Worm (Caenorhabditis elegans) whole organism, young adult: Measurements from ENCODE around the gene F37A4.4.

Experiments
- B0261.1 ChIP-seq: sonication (generic microtip); optimal IDR thresholded peaks from 2 replicates; lab custom pipeline; 2016; ENCODE audit warnings: mild to moderate bottlenecking, missing genetic modification characterization, moderate library complexity, missing compliant biosample characterization
- B0336.3 ChIP-seq: fragments of 200-800 bp; sonication (Bioruptor generic); IDR thresholded peaks from 2 replicates; pipeline ENCODE4 v1.3.6; 2022; ENCODE audit warnings: missing genetic modification characterization, missing compliant biosample characterization
- D2030.7 ChIP-seq: fragments of 200-800 bp; sonication (Bioruptor generic); IDR thresholded peaks from 2 replicates; pipeline ENCODE4 v1.3.6; 2022; ENCODE audit warnings: missing genetic modification reagents, missing genetic modification characterization, missing compliant biosample characterization
- F23B12.7 ChIP-seq: sonication (generic microtip); optimal IDR thresholded peaks from 2 replicates; lab custom pipeline; 2017; ENCODE audit warnings: missing genetic modification characterization, mild to moderate bottlenecking, missing compliant biosample characterization, antibody characterized with exemption, moderate library complexity; ENCODE audit not compliant: insufficient read depth
- F37B4.10 ChIP-seq: fragments of 200-800 bp; sonication (Bioruptor generic); IDR thresholded peaks from 2 replicates; pipeline ENCODE4 v1.3.6; 2022; ENCODE audit warnings: missing genetic modification characterization, missing compliant biosample characterization
- F55B11.4 ChIP-seq: sonication (generic microtip); optimal IDR thresholded peaks from 2 replicates; lab custom pipeline; 2016; ENCODE audit warnings: missing compliant biosample characterization, missing genetic modification characterization, borderline replicate concordance; ENCODE audit not compliant: insufficient read depth
- K11D2.4 ChIP-seq: fragments of 200-800 bp; sonication (Bioruptor generic); IDR thresholded peaks from 2 replicates; pipeline ENCODE4 v1.3.6; 2022; ENCODE audit warnings: missing genetic modification reagents, missing genetic modification characterization, missing compliant biosample characterization
- Y53F4B.3 ChIP-seq: fragments of 200-800 bp; sonication (Bioruptor generic); IDR thresholded peaks from 2 replicates; pipeline ENCODE4 v1.3.6; 2022; ENCODE audit warnings: missing genetic modification reagents, missing genetic modification characterization, missing compliant biosample characterization
- Y95B8A.8 ChIP-seq: fragments of 200-800 bp; sonication (Bioruptor generic); IDR thresholded peaks from 2 replicates; pipeline ENCODE4 v1.3.6; 2022; ENCODE audit warnings: missing genetic modification reagents, missing genetic modification characterization, missing compliant biosample characterization
- ama-1 ChIP-seq, 3 experiments: fragments of 150-350 bp in 1 of 3; sonication (generic microtip) in 2 of 3; optimal IDR thresholded peaks; 2 replicates each; lab custom pipeline; 2014 to 2018; ENCODE audit warnings: missing biosample characterization in 2 of 3, missing genetic modification characterization in 2 of 3, missing genetic modification reagents in 2 of 3
- aptf-3 ChIP-seq: fragments of 200-800 bp; sonication (Bioruptor generic); IDR thresholded peaks from 2 replicates; pipeline ENCODE4 v1.3.6; 2022; ENCODE audit warnings: missing genetic modification characterization, missing compliant biosample characterization
- atf-7 ChIP-seq: sonication (generic microtip); optimal IDR thresholded peaks from 2 replicates; lab custom pipeline; 2017; ENCODE audit warnings: mild to moderate bottlenecking, missing genetic modification characterization, missing compliant biosample characterization
- attf-5 ChIP-seq: fragments of 200-800 bp; sonication (Bioruptor generic); optimal IDR thresholded peaks from 2 replicates; lab custom pipeline; 2018; ENCODE audit warnings: mild to moderate bottlenecking, missing genetic modification characterization, missing compliant biosample characterization
- attf-6 ChIP-seq: fragments of 200-800 bp; sonication (Bioruptor generic); IDR thresholded peaks from 2 replicates; pipeline ENCODE4 v1.3.6; 2022; ENCODE audit warnings: missing genetic modification reagents, missing genetic modification characterization, missing compliant biosample characterization
- cebp-1 ChIP-seq, 2 experiments: fragments of 200-800 bp in 1 of 2; sonication (Bioruptor generic) in 1 of 2; sonication (generic microtip) in 1 of 2; IDR thresholded peaks in 1 of 2; optimal IDR thresholded peaks in 1 of 2; 2 replicates each; pipeline versions ENCODE4 v1.3.6 to Lab custom; 2017 to 2022; ENCODE audit warnings: missing compliant biosample characterization in 2 of 2, missing genetic modification characterization in 2 of 2, mild to moderate bottlenecking in 1 of 2, missing genetic modification reagents in 1 of 2, moderate library complexity in 1 of 2
- ceh-58 ChIP-seq: fragments of 200-800 bp; sonication (Bioruptor generic); IDR thresholded peaks from 2 replicates; pipeline ENCODE4 v1.3.6; 2022; ENCODE audit warnings: missing genetic modification characterization, missing compliant biosample characterization
- chd-7 ChIP-seq: sonication (generic microtip); optimal IDR thresholded peaks from 2 replicates; lab custom pipeline; 2016; ENCODE audit warnings: mild to moderate bottlenecking, missing genetic modification characterization, moderate library complexity, missing compliant biosample characterization
- die-1 ChIP-seq: sonication (generic microtip); optimal IDR thresholded peaks from 2 replicates; lab custom pipeline; 2016; ENCODE audit warnings: missing genotype, mild to moderate bottlenecking, missing genetic modification characterization, missing compliant biosample characterization
- efl-1 ChIP-seq: fragments of 150-350 bp; optimal IDR thresholded peaks from 2 replicates; lab custom pipeline; 2014; ENCODE audit warnings: missing biosample characterization, missing genetic modification reagents, missing genetic modification characterization
- egl-18 ChIP-seq: fragments of 200-800 bp; sonication (Bioruptor generic); IDR thresholded peaks from 2 replicates; pipeline ENCODE4 v1.3.6; 2022; ENCODE audit warnings: missing genetic modification reagents, missing genetic modification characterization, missing compliant biosample characterization
- ekl-4 ChIP-seq: fragments of 200-800 bp; sonication (Bioruptor generic); IDR thresholded peaks from 2 replicates; pipeline ENCODE4 v1.3.6; 2022; ENCODE audit warnings: missing genetic modification reagents, missing genetic modification characterization, missing compliant biosample characterization
- fkh-3 ChIP-seq: sonication (generic microtip); optimal IDR thresholded peaks from 2 replicates; lab custom pipeline; 2016; ENCODE audit warnings: mild to moderate bottlenecking, missing genetic modification characterization, missing compliant biosample characterization
- him-1 ChIP-seq: sonication (generic microtip); optimal IDR thresholded peaks from 2 replicates; lab custom pipeline; 2016; ENCODE audit warnings: missing genotype, missing genetic modification reagents, missing genetic modification characterization, missing compliant biosample characterization
- hlh-12 ChIP-seq: sonication (generic microtip); optimal IDR thresholded peaks from 2 replicates; lab custom pipeline; 2016; ENCODE audit warnings: missing genetic modification characterization, missing compliant biosample characterization
- hmg-20 ChIP-seq: fragments of 200-800 bp; sonication (Bioruptor generic); IDR thresholded peaks from 2 replicates; pipeline ENCODE4 v1.3.6; 2022; ENCODE audit warnings: missing genetic modification reagents, missing genetic modification characterization, missing compliant biosample characterization
- let-607 ChIP-seq, 2 experiments: fragments of 200-800 bp in 1 of 2; sonication (Bioruptor generic) in 1 of 2; sonication (generic microtip) in 1 of 2; optimal IDR thresholded peaks; 2 replicates each; lab custom pipeline; 2016 to 2018; ENCODE audit warnings: mild to moderate bottlenecking in 2 of 2, missing compliant biosample characterization in 2 of 2, missing genetic modification characterization in 2 of 2, moderate library complexity in 2 of 2, missing genotype in 1 of 2
- lin-40 ChIP-seq: sonication (generic microtip); optimal IDR thresholded peaks from 2 replicates; lab custom pipeline; 2016; ENCODE audit warnings: missing genetic modification characterization, mild to moderate bottlenecking, missing compliant biosample characterization, missing genotype, missing genetic modification reagents
- nhr-179 ChIP-seq: sonication (generic microtip); optimal IDR thresholded peaks from 2 replicates; lab custom pipeline; 2016; ENCODE audit warnings: mild to moderate bottlenecking, missing genetic modification characterization, missing compliant biosample characterization
- nhr-27 ChIP-seq: fragments of 200-800 bp; sonication (Bioruptor generic); optimal IDR thresholded peaks from 2 replicates; lab custom pipeline; 2018; ENCODE audit warnings: mild to moderate bottlenecking, missing genetic modification characterization, moderate library complexity, missing compliant biosample characterization
- nhr-80 ChIP-seq: sonication (generic microtip); optimal IDR thresholded peaks from 2 replicates; lab custom pipeline; 2016; ENCODE audit warnings: missing genetic modification characterization, missing compliant biosample characterization
- nhr-90 ChIP-seq: sonication (generic microtip); optimal IDR thresholded peaks from 2 replicates; lab custom pipeline; 2016; ENCODE audit warnings: missing genotype, mild to moderate bottlenecking, missing genetic modification characterization, missing compliant biosample characterization
- repo-1 ChIP-seq: sonication (generic microtip); optimal IDR thresholded peaks from 2 replicates; lab custom pipeline; 2017; ENCODE audit warnings: mild to moderate bottlenecking, missing genetic modification characterization, missing compliant biosample characterization
- snpc-1.3 ChIP-seq: sonication (generic microtip); optimal IDR thresholded peaks from 2 replicates; lab custom pipeline; 2017; ENCODE audit warnings: missing genetic modification characterization, mild to moderate bottlenecking, missing compliant biosample characterization, antibody characterized with exemption, moderate library complexity, missing genotype, missing genetic modification reagents; ENCODE audit not compliant: insufficient read depth
- somi-1 ChIP-seq: fragments of 200-800 bp; sonication (Bioruptor generic); optimal IDR thresholded peaks from 2 replicates; lab custom pipeline; 2018; ENCODE audit warnings: mild to moderate bottlenecking, missing genetic modification characterization, missing compliant biosample characterization
- sptf-2 ChIP-seq: fragments of 200-800 bp; sonication (Bioruptor generic); optimal IDR thresholded peaks from 2 replicates; lab custom pipeline; 2018; ENCODE audit warnings: mild to moderate bottlenecking, missing genetic modification characterization, missing compliant biosample characterization
- unc-130 ChIP-seq: sonication (generic microtip); optimal IDR thresholded peaks from 2 replicates; lab custom pipeline; 2016; ENCODE audit warnings: missing genetic modification reagents, missing genetic modification characterization, missing compliant biosample characterization
- zim-3 ChIP-seq: sonication (generic microtip); optimal IDR thresholded peaks from 2 replicates; lab custom pipeline; 2017; ENCODE audit warnings: mild to moderate bottlenecking, missing genetic modification characterization, moderate library complexity, missing compliant biosample characterization
- ztf-26 ChIP-seq: sonication (generic microtip); optimal IDR thresholded peaks from 2 replicates; lab custom pipeline; 2017; ENCODE audit warnings: missing genetic modification characterization, missing compliant biosample characterization
- ztf-28 ChIP-seq: fragments of 200-800 bp; sonication (Bioruptor generic); IDR thresholded peaks from 2 replicates; pipeline ENCODE4 v1.3.6; 2022; ENCODE audit warnings: missing genetic modification reagents, missing genetic modification characterization, missing compliant biosample characterization

Gene F37A4.4

ce11 chrIII:6713266-6713665, at the start of gene F37A4.4:
Gene F37A4.4 (plus strand): TSS chrIII:6713566.
- TF ChIP-seq nhr-90 (no peak), K11D2.4 (GFP tag; lab: Robert Waterston, UW) (no peak), ekl-4 (GFP tag; lab: Robert Waterston, UW) (no peak), die-1 (tag; lab: Kevin White, UChicago) (no peak), Y53F4B.3 (GFP tag; lab: Robert Waterston, UW) (no peak), B0261.1 (tag; lab: Kevin White, UChicago) (no peak), hmg-20 (GFP tag; lab: Robert Waterston, UW) (no peak), repo-1 (tag; lab: Kevin White, UChicago) (no peak), nhr-27 (tag; lab: Kevin White, UChicago) (no peak), let-607 (tag; optimal IDR thresholded peaks at IDR 0.05; lab: Kevin White, UChicago) (no peak), him-1 (no peak), ztf-26 (no peak), Y95B8A.8 (GFP tag; lab: Robert Waterston, UW) (no peak), atf-7 (tag; lab: Kevin White, UChicago) (no peak)

- TF ChIP-seq snpc-1.3 (tag; lab: Kevin White, UChicago) (no peak), D2030.7 (no peak), ztf-28 (GFP tag; lab: Robert Waterston, UW) (no peak), F55B11.4 (tag; lab: Kevin White, UChicago) (no peak)
Measured at ce11 chrIII:6670737-6671242, 42.6 kb upstream of the F37A4.4 start.

ce11 chrIII:6675460-6675859, 37.9 kb upstream of the F37A4.4 start, which contains the start of gene rbf-1:
Gene rbf-1 (plus strand): TSS chrIII:6675760.
- no peak for TF ChIP-seq F37B4.10 (GFP tag; lab: Robert Waterston, UW)
- no peak for TF ChIP-seq somi-1 (GFP tag; lab: Kevin White, UChicago)
- TF ChIP-seq aptf-3 (GFP tag; lab: Robert Waterston, UW) = no peak
- TF ChIP-seq attf-5 = no peak
- no peak for TF ChIP-seq nhr-27 (tag; lab: Kevin White, UChicago)
- no peak for TF ChIP-seq B0336.3
- TF ChIP-seq attf-6 = no peak
- TF ChIP-seq, all 124 proteins: peak for 0

- TF ChIP-seq chd-7 (no peak), egl-18 (GFP tag; lab: Robert Waterston, UW) (no peak), snpc-1.3 (tag; lab: Kevin White, UChicago) (no peak), ekl-4 (GFP tag; lab: Robert Waterston, UW) (no peak), unc-130 (GFP tag; lab: Kevin White, UChicago) (no peak), cebp-1 (GFP tag; IDR thresholded peaks at IDR 0.05; lab: Robert Waterston, UW) (no peak), cebp-1 (tag; optimal IDR thresholded peaks at IDR 0.05; lab: Kevin White, UChicago) (no peak), ama-1 (optimal IDR thresholded peaks at IDR 0.05; lab: Kevin White, UChicago) (no peak), ama-1 (GFP tag; optimal IDR thresholded peaks at IDR 0.05; lab: Kevin White, UChicago) (no peak), sptf-2 (GFP tag; lab: Kevin White, UChicago) (no peak)
Measured at ce11 chrIII:6677304-6677703, 36.1 kb upstream of the F37A4.4 start.

ce11 chrIII:6679323-6679722, 34.0 kb upstream of the F37A4.4 start:
- TF ChIP-seq efl-1 (GFP tag; lab: Kevin White, UChicago) (no peak), ceh-58 (GFP tag; lab: Robert Waterston, UW) (no peak), hlh-12 (tag; lab: Kevin White, UChicago) (no peak), nhr-179 (tag; lab: Kevin White, UChicago) (no peak), F23B12.7 (tag; lab: Kevin White, UChicago) (no peak), fkh-3 (tag; lab: Kevin White, UChicago) (no peak), B0336.3 (no peak), lin-40 (no peak), nhr-27 (tag; lab: Kevin White, UChicago) (no peak), nhr-90 (no peak), snpc-1.3 (tag; lab: Kevin White, UChicago) (no peak), cebp-1 (GFP tag; IDR thresholded peaks at IDR 0.05; lab: Robert Waterston, UW) (no peak), cebp-1 (tag; optimal IDR thresholded peaks at IDR 0.05; lab: Kevin White, UChicago) (no peak), nhr-80 (tag; lab: Kevin White, UChicago) (no peak), aptf-3 (GFP tag; lab: Robert Waterston, UW) (no peak), die-1 (tag; lab: Kevin White, UChicago) (no peak), zim-3 (tag; lab: Kevin White, UChicago) (no peak)
